Worm (Caenorhabditis elegans) whole organism, midembryonic: ENCODE data around the gene R11H6.4.

Experiments
- T22C8.4 ChIP-seq: fragments of 200-800 bp; sonication (Bioruptor generic); IDR thresholded peaks from 2 replicates; pipeline ENCODE4 v1.3.6; 2022; ENCODE audit warnings: missing genetic modification characterization, missing compliant biosample characterization
- cog-1 ChIP-seq: sonication (generic microtip); optimal IDR thresholded peaks from 2 replicates; lab custom pipeline; 2016; ENCODE audit warnings: missing genetic modification characterization, missing compliant biosample characterization
- flt-1 ChIP-seq: fragments of 200-800 bp; sonication (Bioruptor generic); IDR thresholded peaks from 2 replicates; pipeline ENCODE4 v1.3.6; 2022; ENCODE audit warnings: missing genetic modification characterization, missing compliant biosample characterization
- klf-2 ChIP-seq: fragments of 200-800 bp; sonication (Bioruptor generic); conservative IDR thresholded peaks from 2 replicates; pipeline ENCODE4 v1.3.6; 2022; ENCODE audit warnings: missing genetic modification reagents, missing genetic modification characterization, missing compliant biosample characterization
- med-1 ChIP-seq: sonication (generic microtip); optimal IDR thresholded peaks from 2 replicates; lab custom pipeline; 2017; ENCODE audit warnings: missing genetic modification characterization, mild to moderate bottlenecking, missing compliant biosample characterization, antibody characterized with exemption, missing genetic modification reagents; ENCODE audit not compliant: insufficient read depth
- ref-1 ChIP-seq: fragments of 200-800 bp; sonication (Bioruptor generic); conservative IDR thresholded peaks from 2 replicates; pipeline ENCODE4 v1.3.6; 2022; ENCODE audit warnings: missing genetic modification reagents, missing genetic modification characterization, missing compliant biosample characterization
- tab-1 ChIP-seq: fragments of 200-800 bp; sonication (Bioruptor generic); IDR thresholded peaks from 2 replicates; pipeline ENCODE4 v1.3.6; 2022; ENCODE audit warnings: missing genetic modification characterization, missing compliant biosample characterization
- ztf-23 ChIP-seq: fragments of 200-800 bp; sonication (Bioruptor generic); IDR thresholded peaks from 2 replicates; pipeline ENCODE4 v1.3.6; 2022; ENCODE audit warnings: missing genetic modification reagents, missing genetic modification characterization, missing compliant biosample characterization
- ztf-29 ChIP-seq: fragments of 200-800 bp; sonication (Bioruptor generic); IDR thresholded peaks from 2 replicates; pipeline ENCODE4 v1.3.6; 2022; ENCODE audit warnings: missing genetic modification reagents, missing genetic modification characterization, missing compliant biosample characterization

The R11H6.4 gene

DNA sequence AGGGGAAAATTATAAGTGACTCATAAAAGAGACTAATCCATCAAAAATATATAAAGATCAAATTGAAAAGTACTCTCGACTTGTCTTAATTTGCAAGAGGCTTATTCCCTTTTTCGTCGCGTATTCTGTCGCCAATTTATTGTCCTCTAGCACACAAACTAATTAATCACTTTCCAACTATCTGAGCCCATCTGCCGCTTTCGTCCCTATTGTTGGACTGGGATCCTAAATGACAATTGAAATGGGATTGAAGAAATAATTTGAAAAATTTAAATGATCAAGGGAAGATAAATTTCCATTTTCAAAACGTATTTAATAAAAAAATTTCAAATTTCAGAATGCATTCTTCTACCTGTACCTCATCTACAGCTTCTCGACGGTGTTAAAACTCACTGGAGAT lies 40.9 kb downstream of the R11H6.4 start:
- no peak for TF ChIP-seq T22C8.4 (GFP tag; lab: Robert Waterston, UW)

DNA sequence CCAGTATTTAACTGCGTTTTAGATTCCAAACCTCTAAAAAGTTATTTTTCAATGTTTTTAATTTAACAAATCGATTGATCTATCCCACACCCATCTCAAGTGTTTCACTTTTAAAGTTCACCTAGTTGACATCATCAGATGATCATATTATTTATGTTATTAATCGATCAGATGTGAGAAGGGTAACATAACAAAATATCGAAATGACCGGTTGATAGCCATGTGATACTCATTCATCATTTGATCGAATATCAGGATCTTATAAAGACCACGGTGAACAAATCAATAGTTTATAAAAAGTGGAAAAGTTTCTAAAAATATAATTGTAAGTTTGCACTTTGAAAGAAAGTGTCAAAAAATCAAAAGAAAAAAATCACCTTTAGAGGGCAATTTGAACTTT lies 45.9 kb downstream of the R11H6.4 start:
- no peak for TF ChIP-seq klf-2 (GFP tag; lab: Robert Waterston, UW)
- no peak for TF ChIP-seq cog-1 (tag; lab: Kevin White, UChicago)
- no peak for TF ChIP-seq T22C8.4 (GFP tag; lab: Robert Waterston, UW)
- no peak for TF ChIP-seq flt-1 (GFP tag; lab: Robert Waterston, UW)
- TF ChIP-seq med-1 (GFP tag; lab: Kevin White, UChicago), result no peak
- TF ChIP-seq tab-1 (GFP tag; lab: Robert Waterston, UW), result no peak
- no peak for TF ChIP-seq ztf-23 (GFP tag; lab: Robert Waterston, UW)
- TF ChIP-seq ref-1 (GFP tag; lab: Robert Waterston, UW), result no peak
- TF ChIP-seq ztf-29 (GFP tag; lab: Robert Waterston, UW), result no peak

DNA sequence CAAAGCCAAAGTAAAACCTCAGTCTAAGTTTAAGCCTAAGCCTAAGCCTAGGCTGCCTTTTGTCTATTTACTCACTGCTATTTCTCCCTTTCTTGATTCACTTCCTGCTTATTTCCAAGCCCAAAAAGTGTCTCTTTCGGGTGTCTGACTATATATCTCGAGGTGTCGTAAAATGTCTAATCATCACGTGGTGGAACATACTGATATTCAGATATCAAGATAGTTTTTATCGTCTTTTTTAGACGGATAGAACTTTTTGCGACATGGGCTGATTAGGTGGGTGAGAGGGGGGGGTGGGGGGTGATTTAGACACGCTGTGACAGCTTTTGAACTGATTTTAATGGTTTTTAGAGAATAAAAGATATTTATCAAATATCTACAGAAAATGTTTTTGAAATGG lies 47.2 kb downstream of the R11H6.4 start:
- TF ChIP-seq med-1 (GFP tag; lab: Kevin White, UChicago) (no peak), ztf-29 (GFP tag; lab: Robert Waterston, UW) (no peak), ztf-23 (GFP tag; lab: Robert Waterston, UW) (no peak), T22C8.4 (GFP tag; lab: Robert Waterston, UW) (no peak), ref-1 (GFP tag; lab: Robert Waterston, UW) (no peak), tab-1 (GFP tag; lab: Robert Waterston, UW) (no peak), flt-1 (GFP tag; lab: Robert Waterston, UW) (no peak), cog-1 (tag; lab: Kevin White, UChicago) (no peak), klf-2 (GFP tag; lab: Robert Waterston, UW) (no peak)

DNA sequence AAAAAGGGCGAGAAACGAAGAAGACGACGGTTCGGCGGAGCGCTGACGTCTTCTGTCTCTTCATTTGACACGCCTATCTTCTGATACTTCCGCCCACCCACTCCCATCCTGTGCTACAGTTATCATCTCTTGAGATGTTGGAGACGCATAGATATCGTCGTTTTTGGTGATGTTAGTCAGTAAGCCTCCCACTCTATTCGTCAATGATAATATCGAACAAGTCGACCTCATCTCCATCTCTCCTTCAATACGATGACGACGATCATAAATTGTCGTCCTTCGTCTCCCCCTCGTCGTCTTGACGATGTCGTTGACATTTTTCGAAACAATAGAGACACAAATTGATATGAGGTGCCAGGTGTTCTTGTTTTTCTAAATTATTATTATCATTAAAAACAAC lies 48.4 kb downstream of the R11H6.4 start, which contains the start of gene slc-25A29:
Gene slc-25A29, minus strand, starts transcription at position 45 of the 400 bp plus-strand sequence.
- TF ChIP-seq flt-1 (GFP tag; lab: Robert Waterston, UW), result no peak
- no peak for TF ChIP-seq tab-1 (GFP tag; lab: Robert Waterston, UW)
- no peak for TF ChIP-seq med-1 (GFP tag; lab: Kevin White, UChicago)
- no peak for TF ChIP-seq T22C8.4 (GFP tag; lab: Robert Waterston, UW)
- no peak for TF ChIP-seq ztf-29 (GFP tag; lab: Robert Waterston, UW)
- no peak for TF ChIP-seq cog-1 (tag; lab: Kevin White, UChicago)
- TF ChIP-seq klf-2 (GFP tag; lab: Robert Waterston, UW), result no peak
- no peak for TF ChIP-seq ztf-23 (GFP tag; lab: Robert Waterston, UW)
- no peak for TF ChIP-seq ref-1 (GFP tag; lab: Robert Waterston, UW)

DNA sequence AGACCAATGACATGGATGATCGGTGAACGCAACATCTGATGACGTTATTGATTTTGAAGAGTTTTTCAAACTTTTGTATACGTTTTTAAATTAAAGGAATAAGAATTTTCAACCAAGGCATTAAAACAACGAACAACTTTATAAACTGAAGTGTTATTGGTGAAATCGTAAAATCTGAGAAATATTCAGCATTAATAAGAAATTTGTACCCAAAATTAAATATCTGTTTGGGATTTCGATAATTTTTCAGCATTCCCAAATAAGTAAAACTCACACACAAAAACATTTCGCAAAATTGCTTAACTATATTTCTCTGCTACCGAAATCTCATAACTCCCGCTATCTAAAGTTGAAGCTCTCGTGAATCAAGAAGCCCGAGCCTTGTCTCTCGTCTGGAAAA lies 49.9 kb downstream of the R11H6.4 start:
- TF ChIP-seq T22C8.4 (GFP tag; lab: Robert Waterston, UW), result no peak
- no peak for TF ChIP-seq ztf-29 (GFP tag; lab: Robert Waterston, UW)
- no peak for TF ChIP-seq cog-1 (tag; lab: Kevin White, UChicago)
- no peak for TF ChIP-seq med-1 (GFP tag; lab: Kevin White, UChicago)
- no peak for TF ChIP-seq ztf-23 (GFP tag; lab: Robert Waterston, UW)
- TF ChIP-seq flt-1 (GFP tag; lab: Robert Waterston, UW), result no peak
- no peak for TF ChIP-seq ref-1 (GFP tag; lab: Robert Waterston, UW)
- TF ChIP-seq tab-1 (GFP tag; lab: Robert Waterston, UW), result no peak
- TF ChIP-seq klf-2 (GFP tag; lab: Robert Waterston, UW), result no peak
